Fruit fly (Drosophila melanogaster) whole organism, prepupa: ENCODE results near the gene CG31055.

ENCODE experiments used
- CG10669 ChIP-seq: fragments of 200-800 bp; sonication (Bioruptor generic); optimal IDR thresholded peaks from 3 replicates; lab custom pipeline; 2018; ENCODE audit warnings: missing biosample characterization, mild to moderate bottlenecking, missing genetic modification characterization, moderate library complexity
- CG6854 ChIP-seq: fragments of 200-800 bp; sonication (Bioruptor generic); optimal IDR thresholded peaks from 2 replicates; lab custom pipeline; 2017; ENCODE audit warnings: missing biosample characterization, mild to moderate bottlenecking, missing genetic modification characterization
- Ets21C ChIP-seq: fragments of 200-800 bp; sonication (Bioruptor generic); optimal IDR thresholded peaks from 3 replicates; lab custom pipeline; 2016; ENCODE audit warnings: missing biosample characterization, missing genetic modification characterization
- Ets96B ChIP-seq: fragments of 200-800 bp; optimal IDR thresholded peaks from 2 replicates; lab custom pipeline; 2019; ENCODE audit warnings: missing biosample characterization, mild to moderate bottlenecking, missing genetic modification characterization, moderate library complexity
- Hr39 ChIP-seq: fragments of 200-800 bp; sonication (Bioruptor generic); optimal IDR thresholded peaks from 2 replicates; lab custom pipeline; 2016; ENCODE audit warnings: missing biosample characterization, missing genetic modification characterization
- Hr4 ChIP-seq: fragments of 200-800 bp; sonication (Bioruptor generic); optimal IDR thresholded peaks from 3 replicates; lab custom pipeline; 2016; ENCODE audit warnings: missing biosample characterization, missing genetic modification characterization
- Met ChIP-seq: fragments of 200-800 bp; sonication (Bioruptor generic); optimal IDR thresholded peaks from 3 replicates; lab custom pipeline; 2016; ENCODE audit warnings: missing biosample characterization, missing genetic modification characterization
- Smox ChIP-seq: fragments of 200-800 bp; sonication (Bioruptor generic); optimal IDR thresholded peaks from 3 replicates; lab custom pipeline; 2016; ENCODE audit warnings: missing biosample characterization, missing genetic modification characterization
- Sox102F ChIP-seq: fragments of 200-800 bp; sonication (Bioruptor generic); optimal IDR thresholded peaks from 2 replicates; lab custom pipeline; 2016; ENCODE audit warnings: missing biosample characterization, mild to moderate bottlenecking, missing genetic modification characterization
- svp ChIP-seq: fragments of 200-800 bp; sonication (Bioruptor generic); peaks from one replicate; lab custom pipeline; 2016; ENCODE audit warnings: missing biosample characterization, missing genetic modification characterization

dm6 chr3R:27688034-27688433 lies at the start of gene CG31055:
- TF ChIP-seq Sox102F (GFP tag; lab: Kevin White, UChicago) (no peak), Smox (GFP tag; lab: Kevin White, UChicago) (no peak), svp (GFP tag; lab: Kevin White, UChicago) (no peak), Ets21C (GFP tag; lab: Kevin White, UChicago) (no peak), Hr39 (GFP tag; lab: Kevin White, UChicago) (no peak), Hr4 (GFP tag; lab: Kevin White, UChicago) (no peak), CG6854 (GFP tag; lab: Kevin White, UChicago) (no peak), CG10669 (GFP tag; lab: Kevin White, UChicago) (no peak), Ets96B (tag; lab: Kevin White, UChicago) (no peak), Met (GFP tag; lab: Kevin White, UChicago) (no peak)
